Worm (Caenorhabditis elegans): ENCODE data around the gene F56D6.6.

DNA sequence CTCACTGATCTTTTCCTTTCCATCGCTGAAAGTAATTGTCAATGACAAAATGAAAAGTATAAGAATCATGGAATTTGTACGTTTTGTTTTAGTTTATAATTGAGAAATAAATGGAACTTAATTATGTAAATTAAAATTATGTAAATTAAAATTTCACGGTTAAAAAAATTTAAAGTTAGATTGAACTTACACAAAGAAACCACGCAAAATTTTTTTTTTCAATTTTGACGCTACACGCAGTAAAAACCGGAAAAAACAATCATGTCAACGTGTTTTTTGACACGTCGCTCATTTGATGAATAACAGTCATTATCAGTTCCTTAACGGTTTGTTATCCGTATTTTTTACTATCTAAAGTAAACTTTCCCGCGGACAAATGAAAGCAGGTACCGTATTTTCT is 21.9 kb upstream of the F56D6.6 start, which contains the start of the genes F37C4.8 and oac-23:
- TF ChIP-seq lsy-2 (tag; optimal IDR thresholded peaks at IDR 0.05) (no peak), unc-130 (GFP tag; optimal IDR thresholded peaks at IDR 0.05) (no peak), rbr-2 (tag; optimal IDR thresholded peaks at IDR 0.05) (no peak), aly-2 (tag; optimal IDR thresholded peaks at IDR 0.05) (no peak), fkh-10 (GFP tag; optimal IDR thresholded peaks at IDR 0.05) (no peak), lir-3 (tag; optimal IDR thresholded peaks at IDR 0.05) (no peak), lin-13 (GFP tag; optimal IDR thresholded peaks at IDR 0.05) (no peak)

Measured in whole organism, L4 larva.